Worm (Caenorhabditis elegans) whole organism, L4 larva: ENCODE measurements around the gene Y65A5A.1.
"Not testable (repeated sequence)": the region's sequence is repeated elsewhere in the genome, so short reads cannot be mapped to it uniquely, and the experiment has no call there.

Experiments
- dmd-6 ChIP-seq: fragments of 200-800 bp; sonication (Bioruptor generic); IDR thresholded peaks from 2 replicates; pipeline ENCODE4 v1.3.6; 2022; ENCODE audit warnings: missing genetic modification reagents, missing genetic modification characterization, missing compliant biosample characterization
- egl-27 ChIP-seq: sonication (generic microtip); optimal IDR thresholded peaks from 3 replicates; lab custom pipeline; 2017; ENCODE audit warnings: missing biosample characterization, missing genetic modification reagents, missing genetic modification characterization
- lin-13 ChIP-seq: fragments of 150-350 bp; optimal IDR thresholded peaks from 2 replicates; lab custom pipeline; 2014; ENCODE audit warnings: missing biosample characterization, missing genetic modification reagents, missing genetic modification characterization
- lin-39 ChIP-seq: fragments of 150-350 bp; optimal IDR thresholded peaks from 2 replicates; lab custom pipeline; 2014; ENCODE audit warnings: missing biosample characterization, missing genetic modification reagents, missing genetic modification characterization
- mdl-1 ChIP-seq, 2 experiments: fragments of 150-350 bp in 1 of 2; sonication (generic microtip) in 1 of 2; optimal IDR thresholded peaks; 2 replicates each; lab custom pipeline; 2014 to 2017; ENCODE audit warnings: missing biosample characterization in 2 of 2, missing genetic modification characterization in 2 of 2
- nhr-25 ChIP-seq: sonication (generic microtip); optimal IDR thresholded peaks from 2 replicates; lab custom pipeline; 2017; ENCODE audit warnings: missing genetic modification characterization, mild to moderate bottlenecking, missing compliant biosample characterization, antibody characterized with exemption, moderate library complexity, borderline replicate concordance; ENCODE audit not compliant: insufficient read depth
- nhr-76 ChIP-seq: fragments of 150-350 bp; optimal IDR thresholded peaks from 2 replicates; lab custom pipeline; 2014; ENCODE audit warnings: missing biosample characterization, missing genetic modification characterization
- zag-1 ChIP-seq: fragments of 150-350 bp; optimal IDR thresholded peaks from 2 replicates; lab custom pipeline; 2014; ENCODE audit warnings: missing biosample characterization, missing genetic modification characterization

DNA sequence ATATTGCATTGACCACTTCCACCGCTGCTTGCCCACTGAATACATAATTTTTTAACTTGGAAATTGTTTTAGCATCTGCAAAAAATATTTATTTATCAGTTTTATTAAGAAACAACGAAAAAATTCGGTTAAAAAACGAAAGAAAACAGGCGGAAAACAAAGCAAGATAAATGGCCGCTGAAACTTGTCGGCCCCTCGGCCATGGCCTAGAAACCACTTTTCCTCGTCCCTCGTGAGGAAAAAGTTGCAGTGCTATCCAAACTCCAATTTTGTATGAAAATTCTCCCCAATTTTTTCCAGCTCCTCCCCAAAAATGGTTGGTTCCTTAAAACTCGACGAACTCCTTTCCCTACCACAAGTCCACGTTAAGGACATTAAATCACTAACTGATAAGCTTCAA is 24.7 kb upstream of the Y65A5A.1 start, which contains the start of gene Y10G11A.1:
- not testable (repeated sequence) for TF ChIP-seq lin-39; zag-1 (tag; lab: Kevin White, UChicago); mdl-1 (tag; optimal IDR thresholded peaks at IDR 0.05; lab: Kevin White, UChicago); nhr-76; nhr-25 (tag; lab: Kevin White, UChicago); egl-27; dmd-6 (GFP tag; lab: Robert Waterston, UW); lin-13 (GFP tag; lab: Kevin White, UChicago)
